Fruit fly (Drosophila melanogaster) whole organism, embryonic: ENCODE results near the gene CG8675.

ENCODE experiments used
- Asciz ChIP-seq: fragments of 200-800 bp; sonication (Bioruptor generic); optimal IDR thresholded peaks from 2 replicates; lab custom pipeline; 2017; ENCODE audit warnings: missing biosample characterization, mild to moderate bottlenecking, missing genetic modification characterization, missing genetic modification reagents
- Atf3 ChIP-seq: fragments of 200-800 bp; sonication (Bioruptor generic); optimal IDR thresholded peaks from 3 replicates; lab custom pipeline; 2016; ENCODE audit warnings: missing biosample characterization, missing genetic modification characterization
- Bgb ChIP-seq: fragments of 200-800 bp; sonication (Bioruptor generic); IDR thresholded peaks from 2 replicates; pipeline ENCODE4 v1.3.6; 2022; ENCODE audit warnings: missing biosample characterization, missing genetic modification characterization; ENCODE audit not compliant: partially characterized antibody
- CG10321 ChIP-seq: fragments of 200-800 bp; sonication (Bioruptor generic); IDR thresholded peaks from 2 replicates; pipeline ENCODE4 v1.3.6; 2022; ENCODE audit warnings: missing biosample characterization, missing genetic modification characterization
- CG10462 ChIP-seq: fragments of 200-800 bp; sonication (Bioruptor generic); optimal IDR thresholded peaks from 2 replicates; lab custom pipeline; 2016; ENCODE audit warnings: missing biosample characterization, missing genetic modification characterization
- CG11093 ChIP-seq: fragments of 200-800 bp; sonication (Bioruptor generic); IDR thresholded peaks from 3 replicates; pipeline ENCODE4 v1.3.6; 2022; ENCODE audit warnings: missing biosample characterization, missing genetic modification characterization
- CG11456 ChIP-seq: fragments of 200-800 bp; sonication (Bioruptor generic); IDR thresholded peaks from 3 replicates; pipeline ENCODE4 v1.3.6; 2022; ENCODE audit warnings: missing biosample characterization, missing genetic modification characterization
- CG12744 ChIP-seq: fragments of 200-800 bp; sonication (Bioruptor generic); optimal IDR thresholded peaks from 2 replicates; lab custom pipeline; 2016; ENCODE audit warnings: missing biosample characterization, missing genetic modification characterization
- CG13775 ChIP-seq: fragments of 200-800 bp; sonication (Bioruptor generic); optimal IDR thresholded peaks from 3 replicates; lab custom pipeline; 2017; ENCODE audit warnings: missing biosample characterization, mild to moderate bottlenecking, missing genetic modification characterization
- CG15601 ChIP-seq: fragments of 200-800 bp; sonication (Bioruptor generic); optimal IDR thresholded peaks from 3 replicates; lab custom pipeline; 2019; ENCODE audit warnings: missing biosample characterization, mild to moderate bottlenecking, missing genetic modification characterization, moderate library complexity
- CG17802 ChIP-seq: fragments of 200-800 bp; sonication (Bioruptor generic); optimal IDR thresholded peaks from 2 replicates; lab custom pipeline; 2018; ENCODE audit warnings: missing biosample characterization, mild to moderate bottlenecking, missing genetic modification characterization, moderate library complexity
- CG1832 ChIP-seq: fragments of 200-800 bp; sonication (Bioruptor generic); optimal IDR thresholded peaks from 2 replicates; lab custom pipeline; 2017; ENCODE audit warnings: missing biosample characterization, mild to moderate bottlenecking, missing genetic modification characterization, inconsistent platforms
- CG18619 ChIP-seq: fragments of 200-800 bp; sonication (Bioruptor generic); optimal IDR thresholded peaks from 3 replicates; lab custom pipeline; 2017; ENCODE audit warnings: missing biosample characterization, mild to moderate bottlenecking, missing genetic modification characterization
- CG2875 ChIP-seq: fragments of 200-800 bp; sonication (Bioruptor generic); optimal IDR thresholded peaks from 2 replicates; lab custom pipeline; 2017; ENCODE audit warnings: missing biosample characterization, mild to moderate bottlenecking, missing genetic modification characterization, missing genetic modification reagents
- CG3281 ChIP-seq: fragments of 200-800 bp; sonication (Bioruptor generic); optimal IDR thresholded peaks from 3 replicates; lab custom pipeline; 2017; ENCODE audit warnings: missing biosample characterization, mild to moderate bottlenecking, missing genetic modification characterization
- CG34224 ChIP-seq: fragments of 200-800 bp; sonication (Bioruptor generic); IDR thresholded peaks from 3 replicates; pipeline ENCODE4 v1.3.6; 2022; ENCODE audit warnings: missing biosample characterization, missing genetic modification characterization; ENCODE audit not compliant: partially characterized antibody
- CG7556 ChIP-seq: fragments of 200-800 bp; sonication (Bioruptor generic); optimal IDR thresholded peaks from 2 replicates; lab custom pipeline; 2017; ENCODE audit warnings: missing biosample characterization, mild to moderate bottlenecking, missing genetic modification characterization
- CG9876 ChIP-seq: fragments of 200-800 bp; sonication (Bioruptor generic); optimal IDR thresholded peaks from 2 replicates; lab custom pipeline; 2016; ENCODE audit warnings: missing biosample characterization, missing genetic modification characterization
- Chrac-16 ChIP-seq: fragments of 200-800 bp; sonication (Bioruptor generic); optimal IDR thresholded peaks from 3 replicates; lab custom pipeline; 2016; ENCODE audit warnings: missing biosample characterization, missing genetic modification characterization
- D19B ChIP-seq: fragments of 200-800 bp; sonication (Bioruptor generic); optimal IDR thresholded peaks from 2 replicates; lab custom pipeline; 2017; ENCODE audit warnings: missing biosample characterization, mild to moderate bottlenecking, missing genetic modification characterization
- Dip3 ChIP-seq: fragments of 200-800 bp; sonication (Bioruptor generic); optimal IDR thresholded peaks from 3 replicates; lab custom pipeline; 2016; ENCODE audit warnings: missing biosample characterization, missing genetic modification characterization
- E2f2 ChIP-seq: fragments of 200-800 bp; sonication (Bioruptor generic); IDR thresholded peaks from 2 replicates; pipeline ENCODE4 v1.3.6; 2022; ENCODE audit warnings: missing biosample characterization, missing genetic modification characterization
- Ets65A ChIP-seq: fragments of 200-800 bp; sonication (Bioruptor generic); peaks from one replicate; lab custom pipeline; 2016; ENCODE audit warnings: missing biosample characterization, missing genetic modification characterization
- Kr ChIP-seq: fragments of 200-800 bp; sonication (Bioruptor generic); optimal IDR thresholded peaks from 2 replicates; lab custom pipeline; 2017; ENCODE audit warnings: missing biosample characterization, mild to moderate bottlenecking, missing genetic modification characterization
- NfI ChIP-seq: fragments of 200-800 bp; sonication (Bioruptor generic); optimal IDR thresholded peaks from 3 replicates; lab custom pipeline; 2018; ENCODE audit warnings: missing biosample characterization, mild to moderate bottlenecking, missing genetic modification characterization, moderate library complexity
- Oli ChIP-seq: fragments of 200-800 bp; sonication (Bioruptor generic); optimal IDR thresholded peaks from 2 replicates; lab custom pipeline; 2018; ENCODE audit warnings: missing biosample characterization, mild to moderate bottlenecking, missing genetic modification characterization, moderate library complexity
- PHDP ChIP-seq: fragments of 200-800 bp; sonication (Bioruptor generic); optimal IDR thresholded peaks from 3 replicates; lab custom pipeline; 2018; ENCODE audit warnings: missing biosample characterization, mild to moderate bottlenecking, missing genetic modification characterization, moderate library complexity
- Pdp1 ChIP-seq, 2 experiments: fragments of 200-800 bp; sonication (Bioruptor generic); optimal IDR thresholded peaks; 3 replicates each; lab custom pipeline; 2016; ENCODE audit warnings: missing biosample characterization in 2 of 2, missing genetic modification characterization in 2 of 2, mild to moderate bottlenecking in 1 of 2, moderate library complexity in 1 of 2
- Stat92E ChIP-seq, 3 experiments: fragments of >200 bp in 2 of 3; fragments of 200-800 bp in 1 of 3; sonication (Bioruptor generic) in 1 of 3; optimal IDR thresholded peaks; 2 replicates each; lab custom pipeline; 2017 to 2019; ENCODE audit warnings: missing biosample characterization in 3 of 3, missing genetic modification characterization in 3 of 3, mild to moderate bottlenecking in 1 of 3, moderate library complexity in 1 of 3
- Vsx1 ChIP-seq: fragments of 200-800 bp; sonication (Bioruptor generic); optimal IDR thresholded peaks from 2 replicates; lab custom pipeline; 2017; ENCODE audit warnings: missing biosample characterization, mild to moderate bottlenecking, missing genetic modification characterization, missing genetic modification reagents
- ato ChIP-seq: fragments of 200-800 bp; sonication (Bioruptor generic); IDR thresholded peaks from 2 replicates; pipeline ENCODE4 v1.3.6; 2022; ENCODE audit warnings: missing biosample characterization, missing genetic modification characterization; ENCODE audit not compliant: partially characterized antibody
- cg ChIP-seq: fragments of 200-800 bp; sonication (Bioruptor generic); optimal IDR thresholded peaks from 3 replicates; lab custom pipeline; 2019; ENCODE audit warnings: missing biosample characterization, mild to moderate bottlenecking, missing genetic modification characterization, moderate library complexity
- chn ChIP-seq: fragments of 200-800 bp; sonication (Bioruptor generic); optimal IDR thresholded peaks from 2 replicates; lab custom pipeline; 2016; ENCODE audit warnings: missing biosample characterization, missing genetic modification characterization
- ci ChIP-seq: fragments of 200-800 bp; sonication (Bioruptor generic); IDR thresholded peaks from 3 replicates; pipeline ENCODE4 v1.3.6; 2022; ENCODE audit warnings: missing biosample characterization, missing genetic modification characterization
- danr ChIP-seq: fragments of 200-800 bp; sonication (Bioruptor generic); IDR thresholded peaks from 2 replicates; pipeline ENCODE4 v1.3.6; 2022; ENCODE audit warnings: missing biosample characterization, missing genetic modification characterization
- gfzf ChIP-seq: fragments of 200-800 bp; sonication (Bioruptor generic); optimal IDR thresholded peaks from 2 replicates; lab custom pipeline; 2016; ENCODE audit warnings: missing biosample characterization, mild to moderate bottlenecking, missing genetic modification characterization, moderate library complexity
- h ChIP-seq: fragments of >200 bp; optimal IDR thresholded peaks from 2 replicates; lab custom pipeline; 2017
- insv ChIP-seq, 2 experiments: fragments of 200-800 bp; sonication (Bioruptor generic); optimal IDR thresholded peaks; 3 replicates each; lab custom pipeline; 2016 to 2018; ENCODE audit warnings: missing biosample characterization in 2 of 2, missing genetic modification characterization in 2 of 2
- klu ChIP-seq: fragments of 200-800 bp; sonication (Bioruptor generic); IDR thresholded peaks from 2 replicates; pipeline ENCODE4 v1.3.6; 2022; ENCODE audit warnings: missing biosample characterization, missing genetic modification characterization
- nau ChIP-seq: fragments of 200-800 bp; sonication (Bioruptor generic); optimal IDR thresholded peaks from 3 replicates; lab custom pipeline; 2017; ENCODE audit warnings: missing biosample characterization, mild to moderate bottlenecking, missing genetic modification characterization, missing genetic modification reagents
- odd ChIP-seq: fragments of 200-800 bp; sonication (Bioruptor generic); optimal IDR thresholded peaks from 2 replicates; lab custom pipeline; 2017; ENCODE audit warnings: missing biosample characterization, mild to moderate bottlenecking, missing genetic modification characterization
- pum ChIP-seq: fragments of 200-800 bp; sonication (Bioruptor generic); optimal IDR thresholded peaks from 2 replicates; lab custom pipeline; 2016; ENCODE audit warnings: missing biosample characterization, missing genetic modification characterization
- shn ChIP-seq: fragments of 200-800 bp; sonication (Bioruptor generic); optimal IDR thresholded peaks from 3 replicates; lab custom pipeline; 2016; ENCODE audit warnings: missing biosample characterization, missing genetic modification characterization
- sim ChIP-seq: fragments of 200-800 bp; sonication (Bioruptor generic); IDR thresholded peaks from 2 replicates; pipeline ENCODE4 v1.3.6; 2022; ENCODE audit warnings: missing biosample characterization, missing genetic modification characterization
- sisA ChIP-seq: fragments of 200-800 bp; sonication (Bioruptor generic); IDR thresholded peaks from 2 replicates; pipeline ENCODE4 v1.3.6; 2022; ENCODE audit warnings: missing biosample characterization, missing genetic modification characterization
- slou ChIP-seq: fragments of 200-800 bp; sonication (Bioruptor generic); optimal IDR thresholded peaks from 3 replicates; lab custom pipeline; 2016; ENCODE audit warnings: missing biosample characterization, missing genetic modification characterization
- tgo ChIP-seq: fragments of 200-800 bp; sonication (Bioruptor generic); IDR thresholded peaks from 3 replicates; pipeline ENCODE4 v1.3.6; 2022; ENCODE audit warnings: missing biosample characterization, missing genetic modification characterization
- tio ChIP-seq: fragments of 200-800 bp; sonication (Bioruptor generic); optimal IDR thresholded peaks from 2 replicates; lab custom pipeline; 2017; ENCODE audit warnings: missing biosample characterization, missing genetic modification characterization, inconsistent platforms
- trh ChIP-seq: fragments of 200-800 bp; sonication (Bioruptor generic); optimal IDR thresholded peaks from 2 replicates; lab custom pipeline; 2016; ENCODE audit warnings: missing biosample characterization, missing genetic modification characterization
- zf30C ChIP-seq: fragments of 200-800 bp; sonication (Bioruptor generic); optimal IDR thresholded peaks from 3 replicates; lab custom pipeline; 2018; ENCODE audit warnings: missing biosample characterization, mild to moderate bottlenecking, missing genetic modification characterization

The CG8675 gene

DNA sequence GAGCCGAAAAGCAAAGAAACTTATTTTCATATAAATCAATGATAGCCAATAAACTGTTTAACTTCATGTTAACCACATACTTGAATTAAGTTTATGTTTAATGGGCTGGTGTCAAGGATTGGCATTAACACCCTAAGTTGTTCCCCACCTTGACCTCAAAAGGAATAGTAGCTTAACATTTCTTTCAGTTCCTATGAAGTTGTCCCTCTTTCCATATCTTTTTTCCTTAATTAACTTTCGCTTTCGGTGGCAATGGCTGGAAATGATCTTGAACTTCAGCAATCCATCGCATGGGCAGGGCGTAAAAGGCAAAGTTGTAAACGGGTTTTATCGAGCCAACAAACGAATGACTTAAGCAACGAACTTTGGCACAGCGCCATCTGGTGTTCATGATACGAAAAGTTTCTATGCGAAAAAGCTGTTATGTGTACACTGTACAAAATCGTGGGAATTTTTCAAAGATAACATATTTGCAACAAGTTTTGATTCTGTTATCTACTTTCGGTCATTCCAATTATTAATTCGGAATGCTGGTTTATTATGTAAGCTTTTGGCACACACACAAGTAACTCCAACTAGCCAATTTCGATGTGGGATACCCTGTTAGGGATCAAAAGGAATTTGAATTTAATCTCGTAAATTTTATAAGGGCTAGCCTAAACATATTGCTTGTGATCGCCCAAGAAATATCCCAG, 19.7 kb downstream of the CG8675 start (continued):
- TF ChIP-seq CG7556 (GFP tag; lab: Kevin White, UChicago), result peak; percentile 2
- no peak for TF ChIP-seq E2f2
- TF ChIP-seq Kr (GFP tag; lab: Kevin White, UChicago), result no peak
- peak; percentile 9 for TF ChIP-seq PHDP (tag; lab: Kevin White, UChicago)
- no peak for TF ChIP-seq sim
- no peak for TF ChIP-seq slou (GFP tag; lab: Kevin White, UChicago)
- TF ChIP-seq Asciz (GFP tag; lab: Kevin White, UChicago), result no peak
- TF ChIP-seq klu (GFP tag; lab: Robert Waterston, UW), result no peak
- TF ChIP-seq D19B (GFP tag; lab: Kevin White, UChicago), result no peak
- peak; percentile 16 for TF ChIP-seq zf30C (GFP tag; lab: Kevin White, UChicago)
- no peak for TF ChIP-seq CG18619 (GFP tag; lab: Kevin White, UChicago)
- no peak for TF ChIP-seq insv (GFP tag; optimal IDR thresholded peaks at IDR 0.05; lab: Kevin White, UChicago)
- no peak for TF ChIP-seq CG2875 (GFP tag; lab: Kevin White, UChicago)
- no peak for TF ChIP-seq CG10462 (GFP tag; lab: Kevin White, UChicago)
- no peak for TF ChIP-seq Stat92E (GFP tag; optimal IDR thresholded peaks at IDR 0.05; lab: Kevin White, UChicago)
- peak; percentile 3 for TF ChIP-seq gfzf
- no peak for TF ChIP-seq cg (GFP tag; lab: Kevin White, UChicago)
- TF ChIP-seq tio (GFP tag; lab: Kevin White, UChicago), result no peak
- TF ChIP-seq CG9876 (GFP tag; lab: Kevin White, UChicago), result peak; percentile 27
- no peak for TF ChIP-seq CG11456 (GFP tag; lab: Robert Waterston, UW)
- TF ChIP-seq NfI (GFP tag; lab: Kevin White, UChicago), result no peak
- no peak for TF ChIP-seq CG17802 (tag; lab: Kevin White, UChicago)
- TF ChIP-seq Pdp1 (GFP tag; optimal IDR thresholded peaks at IDR 0.05; lab: Kevin White, UChicago), result peak; percentile 18 to 53
- TF ChIP-seq Atf3 (GFP tag; lab: Kevin White, UChicago), result no peak
- no peak for TF ChIP-seq danr (GFP tag; lab: Robert Waterston, UW)
- peak; percentile 21 for TF ChIP-seq Chrac-16 (GFP tag; lab: Kevin White, UChicago)
- no peak for TF ChIP-seq CG1832 (GFP tag; lab: Kevin White, UChicago)
- TF ChIP-seq sisA (GFP tag; lab: Robert Waterston, UW), result no peak
- TF ChIP-seq CG12744 (GFP tag; lab: Kevin White, UChicago), result no peak
- TF ChIP-seq Oli, result peak; percentile 10
- no peak for TF ChIP-seq trh
- no peak for TF ChIP-seq CG34224 (GFP tag; lab: Robert Waterston, UW)
- TF ChIP-seq h (lab: Kevin White, UChicago), result no peak
- peak; percentile 17 for TF ChIP-seq pum (GFP tag; lab: Kevin White, UChicago)
- TF ChIP-seq chn, result peak; percentile 37
- TF ChIP-seq Ets65A, result peak; percentile 15
- TF ChIP-seq tgo, result no peak
- TF ChIP-seq Vsx1, result peak; percentile 3
- TF ChIP-seq CG10321, result no peak
- TF ChIP-seq Dip3 (GFP tag; lab: Kevin White, UChicago), result no peak
- peak; percentile 39 for TF ChIP-seq shn
- no peak for TF ChIP-seq CG15601 (tag; lab: Kevin White, UChicago)
- no peak for TF ChIP-seq odd (GFP tag; lab: Kevin White, UChicago)
- 0 out of 3 replicates have a peak, but pooled peaks have one; percentile 52 for TF ChIP-seq ci (GFP tag; lab: Robert Waterston, UW)
- TF ChIP-seq nau, result no peak
- no peak for TF ChIP-seq ato (GFP tag; lab: Robert Waterston, UW)
- no peak for TF ChIP-seq CG13775 (GFP tag; lab: Kevin White, UChicago)
- no peak for TF ChIP-seq CG3281 (GFP tag; lab: Kevin White, UChicago)
- no peak for TF ChIP-seq CG11093 (GFP tag; lab: Robert Waterston, UW)
- no peak for TF ChIP-seq Bgb (GFP tag; lab: Robert Waterston, UW)
